Worm (Caenorhabditis elegans): ENCODE results near the gene Y57A10C.8.
"Not testable (repeated sequence)": the region's sequence is repeated elsewhere in the genome, so short reads cannot be mapped to it uniquely, and the experiment has no call there.

Gene Y57A10C.8

ce11 chrII:12449849-12450248 lies 20.2 kb upstream of the Y57A10C.8 start, which contains the start of gene sre-34:
sre-34 (plus strand) TSS chrII:12450149.
- no peak for TF ChIP-seq nhr-71 (tag; optimal IDR thresholded peaks at IDR 0.05)
- no peak for TF ChIP-seq swsn-7 (tag; optimal IDR thresholded peaks at IDR 0.05)
- TF ChIP-seq sox-4 (tag; optimal IDR thresholded peaks at IDR 0.05), result no peak
- TF ChIP-seq pax-3 (tag; optimal IDR thresholded peaks at IDR 0.05), result no peak
- TF ChIP-seq nhr-12 (tag; optimal IDR thresholded peaks at IDR 0.05), result no peak

ce11 chrII:12448241-12448640 lies 18.6 kb upstream of the Y57A10C.8 start, which contains the start of gene srh-27:
srh-27 (plus strand) TSS chrII:12448541.
- TF ChIP-seq snu-23 (GFP tag; optimal IDR thresholded peaks at IDR 0.05), result no peak
- no peak for TF ChIP-seq nhr-85 (tag)
- no peak for TF ChIP-seq hpl-2 (GFP tag; optimal IDR thresholded peaks at IDR 0.05)
- TF ChIP-seq ces-1 (GFP tag; optimal IDR thresholded peaks at IDR 0.05), result no peak
- TF ChIP-seq nhr-11 (tag; optimal IDR thresholded peaks at IDR 0.05), result no peak
- TF ChIP-seq sox-4 (tag; optimal IDR thresholded peaks at IDR 0.05), result no peak
- no peak for TF ChIP-seq aha-1 (tag; optimal IDR thresholded peaks at IDR 0.05)
- TF ChIP-seq nhr-28 (tag; optimal IDR thresholded peaks at IDR 0.05), result no peak
- no peak for TF ChIP-seq mep-1 (tag; optimal IDR thresholded peaks at IDR 0.05)
- TF ChIP-seq unc-30 (tag; optimal IDR thresholded peaks at IDR 0.05), result no peak
- TF ChIP-seq nhr-47 (tag; optimal IDR thresholded peaks at IDR 0.05), result no peak
- no peak for TF ChIP-seq fkh-10 (GFP tag; optimal IDR thresholded peaks at IDR 0.05)
- no peak for TF ChIP-seq nhr-71 (tag; optimal IDR thresholded peaks at IDR 0.05)
- TF ChIP-seq ceh-90 (tag; optimal IDR thresholded peaks at IDR 0.05), result no peak

- TF ChIP-seq egl-13 (tag; optimal IDR thresholded peaks at IDR 0.05) (no peak), efl-3 (GFP tag; optimal IDR thresholded peaks at IDR 0.05) (no peak), zag-1 (tag; optimal IDR thresholded peaks at IDR 0.05) (no peak), C34B4.2 (tag; optimal IDR thresholded peaks at IDR 0.05) (no peak), zip-4 (GFP tag; optimal IDR thresholded peaks at IDR 0.05) (no peak), sup-37 (GFP tag; optimal IDR thresholded peaks at IDR 0.05) (no peak), sptf-1 (tag; optimal IDR thresholded peaks at IDR 0.05) (no peak), nhr-19 (GFP tag; conservative IDR thresholded peaks at IDR 0.05) (no peak), ces-1 (GFP tag; optimal IDR thresholded peaks at IDR 0.05) (no peak), unc-86 (tag; optimal IDR thresholded peaks at IDR 0.05) (no peak), hlh-17 (GFP tag; optimal IDR thresholded peaks at IDR 0.05; ENCODE audit: borderline replicate concordance) (no peak), fkh-8 (tag; optimal IDR thresholded peaks at IDR 0.05) (no peak), unc-98 (GFP tag; IDR thresholded peaks at IDR 0.05) (no peak), skn-1 (tag; optimal IDR thresholded peaks at IDR 0.05) (no peak), tbx-2 (tag; optimal IDR thresholded peaks at IDR 0.05) (no peak)
Measured at ce11 chrII:12444679-12445376, 15.2 kb upstream of the Y57A10C.8 start, which contains the start of the genes W05H5.1 and pitr-6. W05H5.1 (minus strand) TSS chrII:12444779. pitr-6 (plus strand) TSS chrII:12445326.

DNA sequence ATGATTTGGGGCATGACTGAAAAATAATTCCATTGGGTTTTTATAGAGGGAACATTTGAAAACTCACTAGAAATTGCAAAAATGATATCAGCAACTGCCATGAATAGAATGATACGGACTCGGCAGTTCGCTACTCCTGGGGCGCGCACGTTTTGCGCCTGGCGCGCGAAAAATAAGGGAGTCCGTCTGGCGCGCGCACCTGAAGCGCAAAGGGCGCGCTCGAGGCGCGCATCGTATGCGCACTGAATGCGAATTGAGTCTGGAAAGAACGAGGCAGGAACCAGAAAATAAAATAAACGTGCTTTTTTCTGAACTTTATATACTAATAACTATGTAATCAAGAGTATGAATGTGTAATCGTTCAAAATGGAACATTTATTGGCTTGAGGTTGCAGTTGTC lies 11.5 kb upstream of the Y57A10C.8 start, which contains the start of gene Y57A10C.10:
Gene Y57A10C.10, minus strand, starts transcription at position 101 of the 400 bp plus-strand sequence.
- not testable (repeated sequence) for TF ChIP-seq nhr-28 (tag; optimal IDR thresholded peaks at IDR 0.05); zag-1 (tag; optimal IDR thresholded peaks at IDR 0.05); dpl-1 (GFP tag; optimal IDR thresholded peaks at IDR 0.05)

- TF ChIP-seq ceh-90 (tag; optimal IDR thresholded peaks at IDR 0.05), result no peak
- TF ChIP-seq nhr-71 (tag; optimal IDR thresholded peaks at IDR 0.05), result peak; percentile 1
Measured at ce11 chrII:12438441-12438840, 8.8 kb upstream of the Y57A10C.8 start, which contains the start of gene Y57A10C.9. Y57A10C.9 (minus strand) TSS chrII:12438541.

Measured in whole organism, L1 larva.